Fruit fly (Drosophila melanogaster) whole organism, embryonic: ENCODE results near the gene CG15740.

ENCODE experiments used
- Ada2b ChIP-seq: fragments of 200-800 bp; sonication (Bioruptor generic); IDR thresholded peaks from 2 replicates; pipeline ENCODE4 v1.3.6; 2022; ENCODE audit warnings: missing biosample characterization, missing genetic modification characterization
- CG10543 ChIP-seq: fragments of 200-800 bp; sonication (Bioruptor generic); optimal IDR thresholded peaks from 3 replicates; lab custom pipeline; 2017; ENCODE audit warnings: missing biosample characterization, mild to moderate bottlenecking, missing genetic modification characterization, moderate library complexity
- CG10959 ChIP-seq: fragments of 200-800 bp; sonication (Bioruptor generic); IDR thresholded peaks from 2 replicates; pipeline ENCODE4 v1.3.6; 2022; ENCODE audit warnings: missing biosample characterization, missing genetic modification characterization
- CG11093 ChIP-seq: fragments of 200-800 bp; sonication (Bioruptor generic); IDR thresholded peaks from 3 replicates; pipeline ENCODE4 v1.3.6; 2022; ENCODE audit warnings: missing biosample characterization, missing genetic modification characterization
- CG11504 ChIP-seq: fragments of 200-800 bp; sonication (Bioruptor generic); optimal IDR thresholded peaks from 3 replicates; lab custom pipeline; 2019; ENCODE audit warnings: missing biosample characterization, mild to moderate bottlenecking, missing genetic modification characterization, moderate library complexity
- CG11695 ChIP-seq: fragments of 200-800 bp; sonication (Bioruptor generic); IDR thresholded peaks from 3 replicates; pipeline ENCODE4 v1.3.6; 2022; ENCODE audit warnings: missing biosample characterization, missing genetic modification characterization
- CG12659 ChIP-seq: fragments of 200-800 bp; sonication (Bioruptor generic); optimal IDR thresholded peaks from 3 replicates; lab custom pipeline; 2017; ENCODE audit warnings: mild to moderate bottlenecking, missing biosample characterization, missing genetic modification reagents, missing genetic modification characterization
- CG12744 ChIP-seq: fragments of 200-800 bp; sonication (Bioruptor generic); optimal IDR thresholded peaks from 2 replicates; lab custom pipeline; 2016; ENCODE audit warnings: missing biosample characterization, missing genetic modification characterization
- CG14710 ChIP-seq: fragments of 200-800 bp; sonication (Bioruptor generic); optimal IDR thresholded peaks from 3 replicates; lab custom pipeline; 2019; ENCODE audit warnings: missing biosample characterization, mild to moderate bottlenecking, missing genetic modification characterization, moderate library complexity
- CG18764 ChIP-seq: fragments of 200-800 bp; sonication (Bioruptor generic); optimal IDR thresholded peaks from 3 replicates; lab custom pipeline; 2016; ENCODE audit warnings: missing biosample characterization, missing genetic modification characterization
- CG2116 ChIP-seq: fragments of 200-800 bp; sonication (Bioruptor generic); optimal IDR thresholded peaks from 3 replicates; lab custom pipeline; 2018; ENCODE audit warnings: missing biosample characterization, mild to moderate bottlenecking, missing genetic modification characterization
- CG2129 ChIP-seq: fragments of 200-800 bp; sonication (Bioruptor generic); IDR thresholded peaks from 2 replicates; pipeline ENCODE4 v1.3.6; 2022; ENCODE audit warnings: missing biosample characterization, missing genetic modification characterization; ENCODE audit not compliant: partially characterized antibody
- CG31441 ChIP-seq: fragments of 200-800 bp; sonication (Bioruptor generic); IDR thresholded peaks from 2 replicates; pipeline ENCODE4 v1.3.6; 2022; ENCODE audit warnings: missing biosample characterization, missing genetic modification characterization
- CG42726 ChIP-seq: fragments of 200-800 bp; sonication (Bioruptor generic); IDR thresholded peaks from 2 replicates; pipeline ENCODE4 v1.3.6; 2022; ENCODE audit warnings: missing biosample characterization, missing genetic modification characterization; ENCODE audit not compliant: partially characterized antibody
- CG6689 ChIP-seq: fragments of 200-800 bp; sonication (Bioruptor generic); IDR thresholded peaks from 2 replicates; pipeline ENCODE4 v1.3.6; 2022; ENCODE audit warnings: missing biosample characterization, missing genetic modification characterization
- CG7839 ChIP-seq: fragments of 200-800 bp; sonication (Bioruptor generic); optimal IDR thresholded peaks from 3 replicates; lab custom pipeline; 2018; ENCODE audit warnings: missing biosample characterization, mild to moderate bottlenecking, missing genetic modification characterization, moderate library complexity
- CG7928 ChIP-seq: fragments of 200-800 bp; sonication (Bioruptor generic); optimal IDR thresholded peaks from 2 replicates; lab custom pipeline; 2017; ENCODE audit warnings: missing biosample characterization, mild to moderate bottlenecking, missing genetic modification characterization
- CG8089 ChIP-seq: fragments of 200-800 bp; sonication (Bioruptor generic); optimal IDR thresholded peaks from 3 replicates; lab custom pipeline; 2016; ENCODE audit warnings: missing biosample characterization, missing genetic modification characterization
- CG8765 ChIP-seq: fragments of 200-800 bp; sonication (Bioruptor generic); IDR thresholded peaks from 2 replicates; pipeline ENCODE4 v1.3.6; 2022; ENCODE audit warnings: missing biosample characterization, missing genetic modification characterization
- CG9932 ChIP-seq: fragments of 200-800 bp; sonication (Bioruptor generic); IDR thresholded peaks from 2 replicates; pipeline ENCODE4 v1.3.6; 2022; ENCODE audit warnings: missing biosample characterization, missing genetic modification characterization
- Chrac-16 ChIP-seq: fragments of 200-800 bp; sonication (Bioruptor generic); optimal IDR thresholded peaks from 3 replicates; lab custom pipeline; 2016; ENCODE audit warnings: missing biosample characterization, missing genetic modification characterization
- D19A ChIP-seq: fragments of 200-800 bp; optimal IDR thresholded peaks from 3 replicates; lab custom pipeline; 2019; ENCODE audit warnings: missing biosample characterization, mild to moderate bottlenecking, missing genetic modification characterization, moderate library complexity
- Dref ChIP-seq: fragments of 200-800 bp; sonication (Bioruptor generic); IDR thresholded peaks from 2 replicates; pipeline ENCODE4 v1.3.6; 2022; ENCODE audit warnings: missing biosample characterization, missing genetic modification characterization
- GATAe ChIP-seq: fragments of 200-800 bp; sonication (Bioruptor generic); conservative IDR thresholded peaks from 2 replicates; pipeline ENCODE4 v1.3.6; 2022; ENCODE audit warnings: missing biosample characterization, missing genetic modification characterization
- Hr51 ChIP-seq, 2 experiments: fragments of 200-800 bp; sonication (Bioruptor generic); optimal IDR thresholded peaks; 2 replicates in 1 of 2; 3 replicates in 1 of 2; lab custom pipeline; 2016 to 2018; ENCODE audit warnings: missing biosample characterization in 2 of 2, missing genetic modification characterization in 2 of 2, mild to moderate bottlenecking in 1 of 2, moderate library complexity in 1 of 2
- Lpt ChIP-seq: fragments of >200 bp; optimal IDR thresholded peaks from 2 replicates; lab custom pipeline; 2018; ENCODE audit warnings: missing biosample characterization, missing genetic modification characterization
- Mes4 ChIP-seq: fragments of 200-800 bp; sonication (Bioruptor generic); optimal IDR thresholded peaks from 2 replicates; lab custom pipeline; 2016; ENCODE audit warnings: missing biosample characterization, missing genetic modification characterization
- Ravus ChIP-seq: fragments of 200-800 bp; sonication (Bioruptor generic); IDR thresholded peaks from 2 replicates; pipeline ENCODE4 v1.3.6; 2022; ENCODE audit warnings: missing biosample characterization, missing genetic modification characterization
- Sox100B ChIP-seq: fragments of 200-800 bp; sonication (Bioruptor generic); optimal IDR thresholded peaks from 3 replicates; lab custom pipeline; 2018; ENCODE audit warnings: missing biosample characterization, mild to moderate bottlenecking, missing genetic modification characterization
- Stat92E ChIP-seq, 3 experiments: fragments of >200 bp in 2 of 3; fragments of 200-800 bp in 1 of 3; sonication (Bioruptor generic) in 1 of 3; optimal IDR thresholded peaks; 2 replicates each; lab custom pipeline; 2017 to 2019; ENCODE audit warnings: missing biosample characterization in 3 of 3, missing genetic modification characterization in 3 of 3, mild to moderate bottlenecking in 1 of 3, moderate library complexity in 1 of 3
- aop ChIP-seq: fragments of 200-800 bp; sonication (Bioruptor generic); IDR thresholded peaks from 2 replicates; pipeline ENCODE4 v1.3.6; 2022; ENCODE audit warnings: missing biosample characterization, missing genetic modification characterization
- ash1 ChIP-seq: fragments of 200-800 bp; sonication (Bioruptor generic); optimal IDR thresholded peaks from 2 replicates; lab custom pipeline; 2018; ENCODE audit warnings: missing biosample characterization, mild to moderate bottlenecking, missing genetic modification characterization
- da ChIP-seq: fragments of 200-800 bp; sonication (Bioruptor generic); optimal IDR thresholded peaks from 2 replicates; lab custom pipeline; 2016; ENCODE audit warnings: missing biosample characterization, missing genetic modification characterization
- dmrt99B ChIP-seq: fragments of 200-800 bp; sonication (Bioruptor generic); optimal IDR thresholded peaks from 2 replicates; lab custom pipeline; 2018; ENCODE audit warnings: missing biosample characterization, mild to moderate bottlenecking, missing genetic modification characterization, moderate library complexity
- ems ChIP-seq: fragments of 200-800 bp; sonication (Bioruptor generic); optimal IDR thresholded peaks from 3 replicates; lab custom pipeline; 2016; ENCODE audit warnings: missing biosample characterization, missing genetic modification characterization
- exex ChIP-seq: fragments of 200-800 bp; sonication (Bioruptor generic); optimal IDR thresholded peaks from 4 replicates; lab custom pipeline; 2018; ENCODE audit warnings: missing biosample characterization, mild to moderate bottlenecking, missing genetic modification characterization, moderate library complexity
- kay ChIP-seq: fragments of 200-800 bp; sonication (Bioruptor generic); optimal IDR thresholded peaks from 2 replicates; lab custom pipeline; 2016; ENCODE audit warnings: missing biosample characterization, missing genetic modification characterization
- ken ChIP-seq: fragments of 200-800 bp; sonication (Bioruptor generic); IDR thresholded peaks from 3 replicates; pipeline ENCODE4 v1.3.6; 2022; ENCODE audit warnings: missing biosample characterization, missing genetic modification characterization
- maf-S ChIP-seq: fragments of 200-800 bp; sonication (Bioruptor generic); optimal IDR thresholded peaks from 2 replicates; lab custom pipeline; 2016; ENCODE audit warnings: missing biosample characterization, missing genetic modification characterization
- nau ChIP-seq: fragments of 200-800 bp; sonication (Bioruptor generic); optimal IDR thresholded peaks from 3 replicates; lab custom pipeline; 2017; ENCODE audit warnings: missing biosample characterization, mild to moderate bottlenecking, missing genetic modification characterization, missing genetic modification reagents
- nerfin-1 ChIP-seq: fragments of 200-800 bp; sonication (Bioruptor generic); optimal IDR thresholded peaks from 3 replicates; lab custom pipeline; 2019; ENCODE audit warnings: missing biosample characterization, mild to moderate bottlenecking, missing genetic modification characterization, moderate library complexity
- pum ChIP-seq: fragments of 200-800 bp; sonication (Bioruptor generic); optimal IDR thresholded peaks from 2 replicates; lab custom pipeline; 2016; ENCODE audit warnings: missing biosample characterization, missing genetic modification characterization
- ranshi ChIP-seq: fragments of 200-800 bp; sonication (Bioruptor generic); IDR thresholded peaks from 2 replicates; pipeline ENCODE4 v1.3.6; 2022; ENCODE audit warnings: missing biosample characterization, missing genetic modification characterization
- schlank ChIP-seq: fragments of 200-800 bp; sonication (Bioruptor generic); optimal IDR thresholded peaks from 2 replicates; lab custom pipeline; 2018; ENCODE audit warnings: missing biosample characterization, mild to moderate bottlenecking, missing genetic modification characterization
- slp2 ChIP-seq: fragments of 200-800 bp; sonication (Bioruptor generic); optimal IDR thresholded peaks from 2 replicates; lab custom pipeline; 2016; ENCODE audit warnings: missing biosample characterization, missing genetic modification characterization
- sna ChIP-seq: fragments of 200-800 bp; sonication (Bioruptor generic); IDR thresholded peaks from 2 replicates; pipeline ENCODE4 v1.3.6; 2022; ENCODE audit warnings: missing biosample characterization, missing genetic modification characterization; ENCODE audit not compliant: partially characterized antibody
- ssp ChIP-seq: fragments of 200-800 bp; sonication (Bioruptor generic); IDR thresholded peaks from 2 replicates; pipeline ENCODE4 v1.3.6; 2022; ENCODE audit warnings: missing biosample characterization, missing genetic modification characterization
- sug ChIP-seq: fragments of 200-800 bp; optimal IDR thresholded peaks from 2 replicates; lab custom pipeline; 2019; ENCODE audit warnings: missing biosample characterization, mild to moderate bottlenecking, missing genetic modification characterization, moderate library complexity
- tgo ChIP-seq: fragments of 200-800 bp; sonication (Bioruptor generic); IDR thresholded peaks from 3 replicates; pipeline ENCODE4 v1.3.6; 2022; ENCODE audit warnings: missing biosample characterization, missing genetic modification characterization
- yki ChIP-seq: fragments of >200 bp; optimal IDR thresholded peaks from 3 replicates; lab custom pipeline; 2018

The CG15740 gene

dm6 chrX:11846049-11846718 is at the start of gene CG15740 (continued):
- TF ChIP-seq CG18764 (GFP tag; lab: Kevin White, UChicago) (no peak), CG11093 (GFP tag; lab: Robert Waterston, UW) (peak; percentile 40; the same call in 1 of the 3 replicates), sna (no peak), CG6689 (peak; percentile 66), ken (GFP tag; lab: Robert Waterston, UW) (no peak; the same call in 2 of the 3 replicates), CG14710 (tag; lab: Kevin White, UChicago) (no peak), CG11695 (GFP tag; lab: Robert Waterston, UW) (0 out of 3 replicates have a peak, but pooled peaks have one; percentile 55), CG7928 (GFP tag; lab: Kevin White, UChicago) (no peak), CG8089 (GFP tag; lab: Kevin White, UChicago) (no peak), Lpt (no peak), dmrt99B (tag; lab: Kevin White, UChicago) (peak; percentile 79), CG10959 (GFP tag; lab: Robert Waterston, UW) (no peak), CG9932 (GFP tag; lab: Robert Waterston, UW) (no peak), CG2129 (GFP tag; lab: Robert Waterston, UW) (no peak), nerfin-1 (tag; lab: Kevin White, UChicago) (peak; percentile 1), CG11504 (peak; percentile 73), kay (GFP tag; lab: Kevin White, UChicago) (no peak), CG8765 (no peak), CG12659 (GFP tag; lab: Kevin White, UChicago) (peak; percentile 5), schlank (tag; lab: Kevin White, UChicago) (no peak), CG10543 (GFP tag; lab: Kevin White, UChicago) (no peak), Sox100B (GFP tag; lab: Kevin White, UChicago) (peak; percentile 58), ranshi (GFP tag; lab: Robert Waterston, UW) (peak; percentile 39; the same call in 1 of the 2 replicates), CG12744 (GFP tag; lab: Kevin White, UChicago) (no peak), yki (lab: Kevin White, UChicago) (no peak), CG2116 (GFP tag; lab: Kevin White, UChicago) (no peak), Chrac-16 (GFP tag; lab: Kevin White, UChicago) (peak; percentile 8), sug (tag; lab: Kevin White, UChicago) (no peak), da (no peak), CG42726 (GFP tag; lab: Robert Waterston, UW) (no peak), aop (no peak), CG31441 (GFP tag; lab: Robert Waterston, UW) (peak; percentile 63), ssp (GFP tag; lab: Robert Waterston, UW) (peak; percentile 47), CG7839 (peak; percentile 55), Stat92E (GFP tag; optimal IDR thresholded peaks at IDR 0.05; lab: Kevin White, UChicago) (no peak), D19A (no peak), nau (no peak), Mes4 (GFP tag; lab: Kevin White, UChicago) (no peak), maf-S (GFP tag; lab: Kevin White, UChicago) (no peak), GATAe (GFP tag; lab: Robert Waterston, UW) (no peak), Ada2b (peak; percentile 62), pum (peak; percentile 46), Dref (GFP tag; lab: Robert Waterston, UW) (no peak), Ravus (GFP tag; lab: Robert Waterston, UW) (no peak; the same call in 1 of the 2 replicates), ems (GFP tag; lab: Kevin White, UChicago) (no peak), Hr51 (GFP tag; optimal IDR thresholded peaks at IDR 0.05; lab: Kevin White, UChicago) (peak in 1 of 2 experiments; percentile 71), tgo (GFP tag; lab: Robert Waterston, UW) (peak; percentile 45; the same call in 2 of the 3 replicates), slp2 (no peak), exex (tag; lab: Kevin White, UChicago) (no peak), ash1 (no peak)
